Fruit fly (Drosophila melanogaster): ENCODE data around the gene CG13445.

CG13445 gene

dm6 chr3L:15844577-15844976 lies 35.3 kb downstream of the CG13445 start (continued):
- no peak for TF ChIP-seq vfl (GFP tag; optimal IDR thresholded peaks at IDR 0.05)
- TF ChIP-seq fd3F (GFP tag; optimal IDR thresholded peaks at IDR 0.05), result no peak
- TF ChIP-seq CG7271 (tag; optimal IDR thresholded peaks at IDR 0.05), result no peak
- TF ChIP-seq GATAe (GFP tag; conservative IDR thresholded peaks at IDR 0.05), result no peak
- TF ChIP-seq luna (GFP tag; optimal IDR thresholded peaks at IDR 0.05), result no peak
- no peak for TF ChIP-seq wor (GFP tag; IDR thresholded peaks at IDR 0.05)
- TF ChIP-seq CG10267 (tag; optimal IDR thresholded peaks at IDR 0.05), result peak; percentile 22
- TF ChIP-seq Hsf (GFP tag; optimal IDR thresholded peaks at IDR 0.05), result no peak
- TF ChIP-seq Ravus (GFP tag; IDR thresholded peaks at IDR 0.05), result no peak
- peak; percentile 23 for TF ChIP-seq Ssrp (tag; optimal IDR thresholded peaks at IDR 0.05)
- TF ChIP-seq CG15696 (tag; optimal IDR thresholded peaks at IDR 0.05), result peak; percentile 31
- TF ChIP-seq CoRest (tag; optimal IDR thresholded peaks at IDR 0.05), result peak; percentile 17
- TF ChIP-seq grau (tag; optimal IDR thresholded peaks at IDR 0.05), result peak; percentile 25
- peak; percentile 17 for TF ChIP-seq tio (GFP tag; optimal IDR thresholded peaks at IDR 0.05)
- TF ChIP-seq CG42726 (GFP tag; IDR thresholded peaks at IDR 0.05; ENCODE audit: partially characterized antibody), result no peak
- TF ChIP-seq CG31224 (GFP tag; IDR thresholded peaks at IDR 0.05), result no peak
- no peak for TF ChIP-seq CG17612 (GFP tag; IDR thresholded peaks at IDR 0.05)
- TF ChIP-seq knrl (GFP tag; IDR thresholded peaks at IDR 0.05; ENCODE audit: partially characterized antibody), result no peak

- TF ChIP-seq CG2120 (GFP tag; optimal IDR thresholded peaks at IDR 0.05) (no peak), CG9932 (GFP tag; IDR thresholded peaks at IDR 0.05) (no peak), Pdp1 (GFP tag; optimal IDR thresholded peaks at IDR 0.05) (no peak), CrebB (tag; optimal IDR thresholded peaks at IDR 0.05) (no peak), CG15479 (GFP tag; optimal IDR thresholded peaks at IDR 0.05) (peak; percentile 66), dan (GFP tag; IDR thresholded peaks at IDR 0.05) (peak; percentile 38; the same call in 1 of the 2 replicates), fd3F (GFP tag; optimal IDR thresholded peaks at IDR 0.05) (no peak), tll (GFP tag; optimal IDR thresholded peaks at IDR 0.05) (peak in 1 of 2 experiments; percentile 2), CG11456 (GFP tag; IDR thresholded peaks at IDR 0.05) (no peak), Mes4 (GFP tag; optimal IDR thresholded peaks at IDR 0.05) (no peak), slbo (GFP tag; IDR thresholded peaks at IDR 0.05) (no peak), CG34376 (GFP tag; optimal IDR thresholded peaks at IDR 0.05) (no peak), CG31441 (GFP tag; IDR thresholded peaks at IDR 0.05) (peak; percentile 25; the same call in 1 of the 2 replicates), en (GFP tag; optimal IDR thresholded peaks at IDR 0.05) (no peak), ara (GFP tag; IDR thresholded peaks at IDR 0.05) (peak; percentile 57), CG1529 (GFP tag; optimal IDR thresholded peaks at IDR 0.05) (no peak), CG8478 (optimal IDR thresholded peaks at IDR 0.05) (no peak), sisA (GFP tag; IDR thresholded peaks at IDR 0.05) (no peak), CG7271 (tag; optimal IDR thresholded peaks at IDR 0.05) (peak; percentile 70), eyg (GFP tag; optimal IDR thresholded peaks at IDR 0.05) (no peak), sim (GFP tag; IDR thresholded peaks at IDR 0.05) (no peak), CG7839 (tag; optimal IDR thresholded peaks at IDR 0.05) (no peak), sug (tag; optimal IDR thresholded peaks at IDR 0.05) (no peak), Six4 (GFP tag; optimal IDR thresholded peaks at IDR 0.05) (no peak), CG8924 (tag; optimal IDR thresholded peaks at IDR 0.05) (peak; percentile 51), CG18599 (GFP tag; optimal IDR thresholded peaks at IDR 0.05) (no peak), CG9727 (GFP tag; optimal IDR thresholded peaks at IDR 0.05) (peak; percentile 48), HLHmδ (GFP tag; optimal IDR thresholded peaks at IDR 0.05) (peak; percentile 71), ac (GFP tag; optimal IDR thresholded peaks at IDR 0.05) (peak; percentile 89), CoRest (tag; optimal IDR thresholded peaks at IDR 0.05) (no peak), C15 (GFP tag; IDR thresholded peaks at IDR 0.05) (no peak), Poxn (GFP tag; IDR thresholded peaks at IDR 0.05) (no peak), gem (tag; optimal IDR thresholded peaks at IDR 0.05) (peak; percentile 14), da (GFP tag; optimal IDR thresholded peaks at IDR 0.05) (peak; percentile 51), prd (optimal IDR thresholded peaks at IDR 0.05) (no peak), prd (GFP tag; IDR thresholded peaks at IDR 0.05) (peak; percentile 71)
Observed at dm6 chr3L:15847224-15847623, 37.9 kb downstream of the CG13445 start.
